Worm (Caenorhabditis elegans) whole organism, L1 larva: ENCODE results near the gene F08F1.4.
A peak's percentile ranks its signal among the peaks of the same experiment; 100 is the strongest.

Experiments used
- C34B4.2 ChIP-seq: sonication (generic microtip); optimal IDR thresholded peaks from 2 replicates; lab custom pipeline; 2017; ENCODE audit warnings: mild to moderate bottlenecking, missing genetic modification characterization, missing compliant biosample characterization
- Y116A8C.19 ChIP-seq: sonication (generic microtip); optimal IDR thresholded peaks from 2 replicates; lab custom pipeline; 2016; ENCODE audit warnings: missing compliant biosample characterization, missing genetic modification characterization, borderline replicate concordance
- aha-1 ChIP-seq: fragments of 150-350 bp; optimal IDR thresholded peaks from 2 replicates; lab custom pipeline; 2014; ENCODE audit warnings: missing biosample characterization, missing genetic modification characterization
- alr-1 ChIP-seq: fragments of 200-800 bp; sonication (Bioruptor generic); optimal IDR thresholded peaks from 2 replicates; lab custom pipeline; 2018; ENCODE audit warnings: borderline replicate concordance, mild to moderate bottlenecking, missing genetic modification characterization, missing compliant biosample characterization
- ama-1 ChIP-seq: fragments of 150-350 bp; optimal IDR thresholded peaks from 2 replicates; lab custom pipeline; 2014
- ceh-63 ChIP-seq: fragments of 200-800 bp; sonication (Bioruptor generic); optimal IDR thresholded peaks from 2 replicates; lab custom pipeline; 2018; ENCODE audit warnings: mild to moderate bottlenecking, missing genetic modification characterization, missing compliant biosample characterization
- ceh-8 ChIP-seq: fragments of 200-800 bp; sonication (Bioruptor generic); optimal IDR thresholded peaks from 2 replicates; lab custom pipeline; 2018; ENCODE audit warnings: mild to moderate bottlenecking, missing genetic modification characterization, moderate library complexity, missing compliant biosample characterization
- ceh-90 ChIP-seq: sonication (generic microtip); optimal IDR thresholded peaks from 2 replicates; lab custom pipeline; 2016; ENCODE audit warnings: missing genetic modification characterization, missing compliant biosample characterization
- dpl-1 ChIP-seq, 3 experiments: fragments of 150-350 bp in 2 of 3; sonication (generic microtip) in 1 of 3; optimal IDR thresholded peaks; 2 replicates each; lab custom pipeline; 2014 to 2017; ENCODE audit warnings: missing biosample characterization in 3 of 3, missing genetic modification characterization in 3 of 3, missing genetic modification reagents in 3 of 3
- dsc-1 ChIP-seq: sonication (generic microtip); optimal IDR thresholded peaks from 2 replicates; lab custom pipeline; 2016; ENCODE audit warnings: mild to moderate bottlenecking, missing genetic modification characterization, missing compliant biosample characterization
- efl-1 ChIP-seq, 4 experiments: fragments of 150-350 bp; optimal IDR thresholded peaks in 3 of 4; peaks in 1 of 4; 1 replicate in 1 of 4; 2 replicates in 3 of 4; lab custom pipeline; 2014; ENCODE audit warnings: missing biosample characterization in 2 of 4, missing genetic modification characterization in 2 of 4, missing genetic modification reagents in 2 of 4
- egl-13 ChIP-seq: sonication (generic microtip); optimal IDR thresholded peaks from 2 replicates; lab custom pipeline; 2016; ENCODE audit warnings: missing genotype, missing genetic modification reagents, missing genetic modification characterization, missing compliant biosample characterization
- egl-27 ChIP-seq, 2 experiments: fragments of 150-350 bp in 1 of 2; sonication (generic microtip); optimal IDR thresholded peaks; 3 replicates each; lab custom pipeline; 2017 to 2018; ENCODE audit warnings: missing biosample characterization in 2 of 2, missing genetic modification characterization in 2 of 2, missing genetic modification reagents in 2 of 2
- elt-2 ChIP-seq: sonication (generic microtip); optimal IDR thresholded peaks from 2 replicates; lab custom pipeline; 2016; ENCODE audit warnings: missing genetic modification characterization, mild to moderate bottlenecking, inconsistent platforms, missing compliant biosample characterization, missing genetic modification reagents
- elt-3 ChIP-seq, 6 experiments: fragments of 150-350 bp in 1 of 6; sonication (generic microtip); optimal IDR thresholded peaks; 2 replicates each; lab custom pipeline; 2017 to 2018; ENCODE audit warnings: missing biosample characterization in 6 of 6, missing genetic modification characterization in 6 of 6, inconsistent platforms in 1 of 6
- fkh-4 ChIP-seq: sonication (generic microtip); optimal IDR thresholded peaks from 2 replicates; lab custom pipeline; 2016; ENCODE audit warnings: missing compliant biosample characterization, missing genetic modification characterization, borderline replicate concordance
- fos-1 ChIP-seq: fragments of 150-350 bp; optimal IDR thresholded peaks from 2 replicates; lab custom pipeline; 2014; ENCODE audit warnings: missing biosample characterization, missing genetic modification characterization
- hpl-2 ChIP-seq: fragments of 150-350 bp; optimal IDR thresholded peaks from 2 replicates; lab custom pipeline; 2014; ENCODE audit warnings: missing biosample characterization, missing genetic modification reagents, missing genetic modification characterization
- irx-1 ChIP-seq: sonication (generic microtip); optimal IDR thresholded peaks from 2 replicates; lab custom pipeline; 2016; ENCODE audit warnings: missing genetic modification characterization, missing compliant biosample characterization
- jun-1 ChIP-seq: fragments of 150-350 bp; optimal IDR thresholded peaks from 2 replicates; lab custom pipeline; 2014; ENCODE audit warnings: missing biosample characterization, missing genetic modification reagents, missing genetic modification characterization
- lin-13 ChIP-seq: fragments of 150-350 bp; optimal IDR thresholded peaks from 2 replicates; lab custom pipeline; 2014; ENCODE audit warnings: missing biosample characterization, missing genetic modification reagents, missing genetic modification characterization
- lin-14 ChIP-seq: fragments of 200-800 bp; sonication (Bioruptor generic); optimal IDR thresholded peaks from 2 replicates; lab custom pipeline; 2018; ENCODE audit warnings: mild to moderate bottlenecking, missing genetic modification characterization, moderate library complexity, missing compliant biosample characterization
- lin-39 ChIP-seq: fragments of 150-350 bp; optimal IDR thresholded peaks from 2 replicates; lab custom pipeline; 2014; ENCODE audit warnings: missing biosample characterization, missing genetic modification reagents, missing genetic modification characterization
- lsy-2 ChIP-seq, 2 experiments: fragments of 150-350 bp; optimal IDR thresholded peaks; 2 replicates each; lab custom pipeline; 2014; ENCODE audit warnings: missing biosample characterization in 2 of 2, missing genetic modification characterization in 2 of 2
- mdl-1 ChIP-seq, 2 experiments: fragments of 150-350 bp; optimal IDR thresholded peaks; 2 replicates each; lab custom pipeline; 2014 to 2017; ENCODE audit warnings: missing biosample characterization in 2 of 2, missing genetic modification characterization in 2 of 2, inconsistent platforms in 1 of 2
- mep-1 ChIP-seq: fragments of 150-350 bp; optimal IDR thresholded peaks from 2 replicates; lab custom pipeline; 2014; ENCODE audit warnings: missing biosample characterization, missing genetic modification characterization
- nhr-28 ChIP-seq: fragments of 150-350 bp; optimal IDR thresholded peaks from 2 replicates; lab custom pipeline; 2014; ENCODE audit warnings: missing biosample characterization, missing genetic modification characterization
- nhr-47 ChIP-seq: sonication (generic microtip); optimal IDR thresholded peaks from 2 replicates; lab custom pipeline; 2016; ENCODE audit warnings: mild to moderate bottlenecking, missing genetic modification characterization, moderate library complexity, missing compliant biosample characterization
- nhr-71 ChIP-seq: sonication (generic microtip); optimal IDR thresholded peaks from 2 replicates; lab custom pipeline; 2016; ENCODE audit warnings: mild to moderate bottlenecking, missing genetic modification characterization, moderate library complexity, missing compliant biosample characterization
- pax-3 ChIP-seq: fragments of 200-800 bp; sonication (Bioruptor generic); optimal IDR thresholded peaks from 2 replicates; lab custom pipeline; 2018; ENCODE audit warnings: mild to moderate bottlenecking, missing genetic modification characterization, moderate library complexity, missing compliant biosample characterization
- pqm-1 ChIP-seq: sonication (generic microtip); optimal IDR thresholded peaks from 3 replicates; lab custom pipeline; 2017; ENCODE audit warnings: missing biosample characterization, missing genetic modification characterization
- skn-1 ChIP-seq: fragments of 150-350 bp; optimal IDR thresholded peaks from 2 replicates; lab custom pipeline; 2014; ENCODE audit warnings: missing biosample characterization, missing genetic modification characterization
- snu-23 ChIP-seq: sonication (generic microtip); optimal IDR thresholded peaks from 2 replicates; lab custom pipeline; 2016; ENCODE audit warnings: missing genetic modification characterization, missing compliant biosample characterization
- sox-4 ChIP-seq: sonication (generic microtip); optimal IDR thresholded peaks from 2 replicates; lab custom pipeline; 2016; ENCODE audit warnings: missing genetic modification characterization, missing compliant biosample characterization
- swsn-7 ChIP-seq: sonication (generic microtip); optimal IDR thresholded peaks from 2 replicates; lab custom pipeline; 2016; ENCODE audit warnings: missing genetic modification characterization, missing compliant biosample characterization
- tbx-2 ChIP-seq: sonication (generic microtip); optimal IDR thresholded peaks from 2 replicates; lab custom pipeline; 2016; ENCODE audit warnings: missing genetic modification characterization, missing compliant biosample characterization
- unc-30 ChIP-seq: sonication (generic microtip); optimal IDR thresholded peaks from 2 replicates; lab custom pipeline; 2017; ENCODE audit warnings: missing biosample characterization, missing genetic modification characterization
- unc-86 ChIP-seq: sonication (generic microtip); optimal IDR thresholded peaks from 2 replicates; lab custom pipeline; 2016; ENCODE audit warnings: missing genetic modification characterization, missing compliant biosample characterization
- xbp-1 ChIP-seq: sonication (generic microtip); optimal IDR thresholded peaks from 2 replicates; lab custom pipeline; 2016; ENCODE audit warnings: missing genetic modification characterization, missing compliant biosample characterization
- zip-4 ChIP-seq: fragments of 200-800 bp; sonication (Bioruptor generic); optimal IDR thresholded peaks from 2 replicates; lab custom pipeline; 2018; ENCODE audit warnings: mild to moderate bottlenecking, missing genetic modification characterization, moderate library complexity, missing compliant biosample characterization
- ztf-11 ChIP-seq, 2 experiments: sonication (generic microtip); optimal IDR thresholded peaks; 2 replicates each; lab custom pipeline; 2016 to 2017; ENCODE audit warnings: missing genetic modification characterization in 2 of 2, missing biosample characterization in 1 of 2, missing compliant biosample characterization in 1 of 2
- ztf-4 ChIP-seq: fragments of 150-350 bp; optimal IDR thresholded peaks from 2 replicates; lab custom pipeline; 2014; ENCODE audit warnings: missing biosample characterization, missing genetic modification characterization

F08F1.4 gene

DNA sequence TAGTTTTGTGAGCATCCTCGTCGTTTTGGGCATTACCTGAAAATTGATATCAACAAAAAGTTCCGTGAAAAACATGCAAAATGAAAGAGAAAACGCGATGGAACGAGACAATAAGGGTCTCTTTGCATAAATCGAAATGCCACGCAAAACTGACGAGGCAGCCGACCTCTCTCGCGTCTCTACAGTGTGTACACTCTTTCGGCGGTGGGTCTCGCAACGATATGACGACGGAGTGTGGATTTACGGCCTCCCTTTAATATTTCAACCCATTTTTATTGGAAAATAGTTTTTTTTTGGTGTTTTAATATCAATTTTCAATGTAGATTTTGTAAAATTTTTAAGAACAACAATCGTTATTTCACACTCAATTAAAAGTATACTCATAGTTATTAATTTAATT lies 8.8 kb downstream of the F08F1.4 start, which contains the start of gene tag-123 (continued):
- TF ChIP-seq jun-1 (tag; lab: Kevin White, UChicago): no peak
- peak; percentile 63 for TF ChIP-seq mep-1 (tag; lab: Kevin White, UChicago)
- TF ChIP-seq tbx-2 (tag; lab: Kevin White, UChicago): peak; percentile 50
- TF ChIP-seq elt-3 (tag; optimal IDR thresholded peaks at IDR 0.05; lab: Kevin White, UChicago): peak in 1 of 6 experiments; percentile 16
- peak; percentile 17 for TF ChIP-seq dsc-1 (tag; lab: Kevin White, UChicago)
- TF ChIP-seq ceh-8: no peak
- no peak for TF ChIP-seq ama-1 (lab: Kevin White, UChicago)
- TF ChIP-seq elt-2 (tag; lab: Kevin White, UChicago): no peak
- no peak for TF ChIP-seq egl-13
- TF ChIP-seq mdl-1 (tag; optimal IDR thresholded peaks at IDR 0.05; lab: Kevin White, UChicago): peak in 1 of 2 experiments; percentile 44
- peak; percentile 47 to 61 for TF ChIP-seq efl-1 (optimal IDR thresholded peaks at IDR 0.05; lab: Kevin White, UChicago)
- TF ChIP-seq efl-1 (GFP tag; optimal IDR thresholded peaks at IDR 0.05 in 1 of 2; lab: Kevin White, UChicago): peak; percentile 30 to 91
- TF ChIP-seq ztf-4 (tag; lab: Kevin White, UChicago): no peak
- no peak for TF ChIP-seq ceh-63 (GFP tag; lab: Kevin White, UChicago)
- no peak for TF ChIP-seq zip-4 (GFP tag; lab: Kevin White, UChicago)
- TF ChIP-seq sox-4 (tag; lab: Kevin White, UChicago): no peak
- TF ChIP-seq nhr-28 (tag; lab: Kevin White, UChicago): no peak
- TF ChIP-seq Y116A8C.19: no peak
- TF ChIP-seq fkh-4 (tag; lab: Kevin White, UChicago): no peak
- TF ChIP-seq aha-1 (tag; lab: Kevin White, UChicago): no peak
- TF ChIP-seq fos-1 (tag; lab: Kevin White, UChicago): no peak
- TF ChIP-seq snu-23 (GFP tag; lab: Kevin White, UChicago): peak; percentile 70
- no peak for TF ChIP-seq ztf-11 (tag; optimal IDR thresholded peaks at IDR 0.05; lab: Kevin White, UChicago)
- no peak for TF ChIP-seq C34B4.2 (tag; lab: Kevin White, UChicago)
- TF ChIP-seq ceh-90 (tag; lab: Kevin White, UChicago): no peak
- peak; percentile 37 for TF ChIP-seq lin-13 (GFP tag; lab: Kevin White, UChicago)
- no peak for TF ChIP-seq lin-39 (tag; lab: Kevin White, UChicago)
- peak; percentile 45 to 77 for TF ChIP-seq lsy-2 (tag; optimal IDR thresholded peaks at IDR 0.05; lab: Kevin White, UChicago)
- peak; percentile 54 for TF ChIP-seq swsn-7 (tag; lab: Kevin White, UChicago)
- no peak for TF ChIP-seq pax-3
- TF ChIP-seq hpl-2: no peak
- no peak for TF ChIP-seq irx-1
- TF ChIP-seq pqm-1 (tag; lab: Kevin White, UChicago): no peak
- TF ChIP-seq xbp-1 (tag; lab: Kevin White, UChicago): peak; percentile 69

- TF ChIP-seq egl-27 (tag; optimal IDR thresholded peaks at IDR 0.05; lab: Kevin White, UChicago): no peak
- no peak for TF ChIP-seq aha-1 (tag; lab: Kevin White, UChicago)
- peak; percentile 8 for TF ChIP-seq elt-2 (tag; lab: Kevin White, UChicago)
Observed at ce11 chrX:8423199-8423598, 10.0 kb downstream of the F08F1.4 start.

DNA sequence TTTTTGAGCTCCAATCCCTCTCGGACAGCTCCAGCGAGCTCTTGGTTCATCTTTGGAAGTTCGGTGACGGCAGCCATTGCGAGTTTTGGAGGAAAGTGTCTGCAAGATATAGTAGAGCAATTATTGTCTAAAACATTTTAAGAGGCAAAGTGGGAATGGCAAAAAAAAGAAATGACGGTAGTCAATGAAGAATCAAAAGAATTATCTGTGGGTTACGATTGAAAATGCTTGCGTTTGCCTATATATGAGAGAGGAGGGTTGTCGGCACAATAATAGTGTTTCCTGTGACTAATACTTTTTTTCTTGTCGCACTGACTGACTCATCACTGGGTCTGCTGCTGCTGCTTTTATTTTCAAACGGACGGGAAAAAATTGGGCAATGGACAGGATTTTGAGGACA lies 10.4 kb downstream of the F08F1.4 start, which contains the start of gene tth-1:
TSS of gene tth-1 (minus strand) at position 101 of the 400 bp plus-strand sequence.
- TF ChIP-seq swsn-7 (tag; lab: Kevin White, UChicago) (no peak), unc-86 (no peak), nhr-47 (tag; lab: Kevin White, UChicago) (no peak), unc-30 (tag; lab: Kevin White, UChicago) (no peak), fkh-4 (tag; lab: Kevin White, UChicago) (no peak), skn-1 (tag; lab: Kevin White, UChicago) (no peak), mep-1 (tag; lab: Kevin White, UChicago) (no peak), lin-14 (GFP tag; lab: Kevin White, UChicago) (no peak), alr-1 (tag; lab: Kevin White, UChicago) (no peak), irx-1 (no peak), dpl-1 (GFP tag; optimal IDR thresholded peaks at IDR 0.05; lab: Kevin White, UChicago) (no peak), nhr-71 (tag; lab: Kevin White, UChicago) (no peak)
- TF ChIP-seq, all 84 proteins: peak for 0
